ENCODE assay signal across 4 worm cellular contexts in the genomic region with DNA sequence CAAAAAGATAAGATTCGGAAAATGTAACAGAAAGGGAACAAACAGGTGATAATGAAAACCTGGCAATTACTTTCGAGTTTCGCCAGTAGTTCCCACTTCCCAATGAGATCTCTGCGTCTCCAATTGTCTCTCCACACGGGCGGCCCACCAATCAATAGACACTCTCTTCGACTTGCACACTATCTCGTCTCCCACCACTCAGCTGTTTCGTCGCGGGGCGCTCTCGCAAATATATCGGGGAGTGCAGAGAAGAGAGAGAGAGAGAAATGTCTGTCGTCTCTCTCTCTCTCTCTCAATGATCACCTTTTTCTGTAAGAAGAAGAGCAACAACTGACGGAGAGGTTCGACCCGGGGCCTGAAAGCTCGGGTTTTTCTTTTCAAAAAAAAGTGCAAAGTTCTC.
A peak's percentile ranks its signal among the peaks of the same experiment; 100 is the strongest.
TF ChIP-seq lines count a peak whose summit lies in the region.

No protein-coding gene starts in this region.

TF ChIP-seq in whole organism, L2 larva, 48 proteins besides CTCF, POLR2A, EP300 and RAD21 (continues in another document):
- TF ChIP-seq unc-62 (GFP tag; optimal IDR thresholded peaks at IDR 0.05; lab: Kevin White, UChicago) (no peak), mdl-1 (tag; optimal IDR thresholded peaks at IDR 0.05; lab: Kevin White, UChicago) (peak; percentile 50 to 69), nhr-11 (tag; optimal IDR thresholded peaks at IDR 0.05; lab: Kevin White, UChicago) (no peak), lsy-2 (tag; optimal IDR thresholded peaks at IDR 0.05; lab: Kevin White, UChicago) (peak; percentile 57 to 87), nhr-10 (tag; optimal IDR thresholded peaks at IDR 0.05; lab: Kevin White, UChicago) (no peak), sma-3 (GFP tag; optimal IDR thresholded peaks at IDR 0.05; lab: Kevin White, UChicago) (peak; percentile 83), alr-1 (tag; optimal IDR thresholded peaks at IDR 0.05; lab: Kevin White, UChicago) (no peak), snpc-4 (tag; optimal IDR thresholded peaks at IDR 0.05; lab: Kevin White, UChicago) (peak; percentile 19), mab-5 (tag; optimal IDR thresholded peaks at IDR 0.05; lab: Kevin White, UChicago) (peak; percentile 66), sem-4 (tag; optimal IDR thresholded peaks at IDR 0.05; lab: Kevin White, UChicago) (peak; percentile 85), elt-3 (tag; optimal IDR thresholded peaks at IDR 0.05; lab: Kevin White, UChicago) (no peak), elt-1 (tag; optimal IDR thresholded peaks at IDR 0.05; lab: Kevin White, UChicago) (no peak), blmp-1 (tag; optimal IDR thresholded peaks at IDR 0.05; lab: Kevin White, UChicago; ENCODE audit: insufficient read depth) (peak; percentile 35), nhr-25 (tag; optimal IDR thresholded peaks at IDR 0.05; lab: Kevin White, UChicago) (peak; percentile 38), unc-55 (GFP tag; optimal IDR thresholded peaks at IDR 0.05; lab: Kevin White, UChicago) (peak; percentile 87), sma-9 (GFP tag; optimal IDR thresholded peaks at IDR 0.05; lab: Kevin White, UChicago) (peak; percentile 95), sma-9 (tag; optimal IDR thresholded peaks at IDR 0.05; lab: Kevin White, UChicago) (no peak), nhr-237 (tag; optimal IDR thresholded peaks at IDR 0.05; lab: Kevin White, UChicago) (peak; percentile 31), ztf-1 (GFP tag; conservative IDR thresholded peaks at IDR 0.05; lab: Robert Waterston, UW) (no peak), nhr-21 (tag; optimal IDR thresholded peaks at IDR 0.05; lab: Kevin White, UChicago) (peak; percentile 73), F13H6.1 (tag; optimal IDR thresholded peaks at IDR 0.05; lab: Kevin White, UChicago) (peak; percentile 96), ama-1 (optimal IDR thresholded peaks at IDR 0.05; lab: Kevin White, UChicago) (no peak)

TF ChIP-seq in whole organism, L4 larva, 104 proteins besides CTCF, POLR2A, EP300 and RAD21 (continues in another document):
- TF ChIP-seq tag-97 (GFP tag; IDR thresholded peaks at IDR 0.05; lab: Robert Waterston, UW): no peak
- no peak for TF ChIP-seq ceh-82 (tag; optimal IDR thresholded peaks at IDR 0.05; lab: Kevin White, UChicago)
- TF ChIP-seq saeg-2 (GFP tag; IDR thresholded peaks at IDR 0.05; lab: Robert Waterston, UW): peak; percentile 61
- peak; percentile 79 for TF ChIP-seq T26A8.4 (GFP tag; IDR thresholded peaks at IDR 0.05; lab: Robert Waterston, UW)
- peak; percentile 32 for TF ChIP-seq spr-1 (tag; optimal IDR thresholded peaks at IDR 0.05; lab: Kevin White, UChicago)
- peak; percentile 93 for TF ChIP-seq hmg-1.1 (GFP tag; IDR thresholded peaks at IDR 0.05; lab: Robert Waterston, UW)
- TF ChIP-seq nhr-6 (tag; optimal IDR thresholded peaks at IDR 0.05; lab: Kevin White, UChicago): peak; percentile 17
- TF ChIP-seq ztf-7 (tag; optimal IDR thresholded peaks at IDR 0.05; lab: Kevin White, UChicago): no peak
- TF ChIP-seq ces-1 (GFP tag; optimal IDR thresholded peaks at IDR 0.05; lab: Kevin White, UChicago): no peak
- peak; percentile 67 for TF ChIP-seq nhr-41 (GFP tag; IDR thresholded peaks at IDR 0.05; lab: Robert Waterston, UW)
- TF ChIP-seq ceh-44 (GFP tag; IDR thresholded peaks at IDR 0.05; lab: Robert Waterston, UW): no peak
- TF ChIP-seq daf-19 (GFP tag; conservative IDR thresholded peaks at IDR 0.05; lab: Robert Waterston, UW): no peak
- no peak for TF ChIP-seq snpc-4 (tag; optimal IDR thresholded peaks at IDR 0.05; lab: Kevin White, UChicago)
- no peak for TF ChIP-seq egl-27 (tag; optimal IDR thresholded peaks at IDR 0.05; lab: Kevin White, UChicago)
- TF ChIP-seq madf-5 (GFP tag; IDR thresholded peaks at IDR 0.05; lab: Robert Waterston, UW): no peak
- TF ChIP-seq F49E8.2 (tag; optimal IDR thresholded peaks at IDR 0.05; lab: Kevin White, UChicago; ENCODE audit: borderline replicate concordance): no peak
- TF ChIP-seq hlh-11 (tag; optimal IDR thresholded peaks at IDR 0.05; lab: Kevin White, UChicago): peak; percentile 100
- no peak for TF ChIP-seq lim-7 (GFP tag; IDR thresholded peaks at IDR 0.05; lab: Robert Waterston, UW)
- TF ChIP-seq aly-2 (tag; optimal IDR thresholded peaks at IDR 0.05; lab: Kevin White, UChicago): no peak
- no peak for TF ChIP-seq zfp-2 (tag; optimal IDR thresholded peaks at IDR 0.05; lab: Kevin White, UChicago)
- TF ChIP-seq nhr-10 (tag; optimal IDR thresholded peaks at IDR 0.05; lab: Kevin White, UChicago): peak; percentile 13
- no peak for TF ChIP-seq skn-1 (tag; optimal IDR thresholded peaks at IDR 0.05; lab: Kevin White, UChicago)
- TF ChIP-seq zip-11 (GFP tag; IDR thresholded peaks at IDR 0.05; lab: Robert Waterston, UW): no peak
- TF ChIP-seq Y5F2A.4 (GFP tag; optimal IDR thresholded peaks at IDR 0.05; lab: Kevin White, UChicago): peak; percentile 24

TF ChIP-seq in whole organism, late embryonic, 69 proteins besides CTCF, POLR2A, EP300 and RAD21 (continues in another document):
- no peak for TF ChIP-seq ttx-3 (tag; optimal IDR thresholded peaks at IDR 0.05; lab: Kevin White, UChicago)
- no peak for TF ChIP-seq hlh-13 (GFP tag; optimal IDR thresholded peaks at IDR 0.05; lab: Kevin White, UChicago)
- no peak for TF ChIP-seq ama-1 (optimal IDR thresholded peaks at IDR 0.05; lab: Kevin White, UChicago)
- no peak for TF ChIP-seq lim-6 (tag; optimal IDR thresholded peaks at IDR 0.05; lab: Kevin White, UChicago)
- TF ChIP-seq pat-9 (tag; optimal IDR thresholded peaks at IDR 0.05; lab: Kevin White, UChicago): no peak
- no peak for TF ChIP-seq mec-3 (tag; optimal IDR thresholded peaks at IDR 0.05; lab: Kevin White, UChicago; ENCODE audit: borderline replicate concordance)
- TF ChIP-seq che-1 (tag; optimal IDR thresholded peaks at IDR 0.05; lab: Kevin White, UChicago): no peak
- TF ChIP-seq sox-2 (GFP tag; IDR thresholded peaks at IDR 0.05; lab: Robert Waterston, UW): peak; percentile 17; the same call in 1 of the 2 replicates
- TF ChIP-seq tbx-7 (tag; optimal IDR thresholded peaks at IDR 0.05; lab: Kevin White, UChicago): no peak
- peak; percentile 50 for TF ChIP-seq unc-42 (tag; optimal IDR thresholded peaks at IDR 0.05; lab: Kevin White, UChicago)
- TF ChIP-seq tbx-2 (tag; optimal IDR thresholded peaks at IDR 0.05; lab: Kevin White, UChicago): peak; percentile 67
- no peak for TF ChIP-seq K02D7.2 (tag; optimal IDR thresholded peaks at IDR 0.05; lab: Kevin White, UChicago)
- TF ChIP-seq ahr-1 (tag; optimal IDR thresholded peaks at IDR 0.05; lab: Kevin White, UChicago): no peak
- TF ChIP-seq pha-2 (tag; optimal IDR thresholded peaks at IDR 0.05; lab: Kevin White, UChicago): no peak
- no peak for TF ChIP-seq nhr-11 (tag; optimal IDR thresholded peaks at IDR 0.05; lab: Kevin White, UChicago)
- TF ChIP-seq ceh-24 (tag; optimal IDR thresholded peaks at IDR 0.05; lab: Kevin White, UChicago): no peak
- TF ChIP-seq ztf-16 (tag; optimal IDR thresholded peaks at IDR 0.05; lab: Kevin White, UChicago): no peak
- no peak for TF ChIP-seq zip-5 (tag; optimal IDR thresholded peaks at IDR 0.05; lab: Kevin White, UChicago)
- TF ChIP-seq ceh-18 (tag; optimal IDR thresholded peaks at IDR 0.05; lab: Kevin White, UChicago): peak; percentile 68
- TF ChIP-seq fkh-6 (tag; optimal IDR thresholded peaks at IDR 0.05; lab: Kevin White, UChicago): no peak
- no peak for TF ChIP-seq unc-86 (tag; optimal IDR thresholded peaks at IDR 0.05; lab: Kevin White, UChicago)
- TF ChIP-seq K09A11.1 (tag; optimal IDR thresholded peaks at IDR 0.05; lab: Kevin White, UChicago; ENCODE audit: insufficient read depth): peak; percentile 29
- no peak for TF ChIP-seq elt-4 (tag; optimal IDR thresholded peaks at IDR 0.05; lab: Kevin White, UChicago)
- TF ChIP-seq pqm-1 (tag; optimal IDR thresholded peaks at IDR 0.05; lab: Kevin White, UChicago): no peak
- TF ChIP-seq sox-4 (tag; optimal IDR thresholded peaks at IDR 0.05; lab: Kevin White, UChicago): no peak

TF ChIP-seq in whole organism, mixed stage, embryonic, 35 proteins besides CTCF, POLR2A, EP300 and RAD21:
- peak; percentile 29 for TF ChIP-seq nhr-237 (tag; optimal IDR thresholded peaks at IDR 0.05; lab: Kevin White, UChicago)
- TF ChIP-seq mls-2 (tag; optimal IDR thresholded peaks at IDR 0.05; lab: Kevin White, UChicago): peak; percentile 80
- TF ChIP-seq lsy-2 (tag; optimal IDR thresholded peaks at IDR 0.05; lab: Kevin White, UChicago): peak; percentile 40
- no peak for TF ChIP-seq mab-5 (tag; optimal IDR thresholded peaks at IDR 0.05; lab: Kevin White, UChicago)
- no peak for TF ChIP-seq ham-2 (GFP tag; optimal IDR thresholded peaks at IDR 0.05; lab: Kevin White, UChicago)
- TF ChIP-seq pha-4 (tag; optimal IDR thresholded peaks at IDR 0.05; lab: Kevin White, UChicago): peak; percentile 61
- peak; percentile 39 for TF ChIP-seq lin-13 (tag; optimal IDR thresholded peaks at IDR 0.05; lab: Kevin White, UChicago)
- TF ChIP-seq nhr-12 (tag; optimal IDR thresholded peaks at IDR 0.05; lab: Kevin White, UChicago): no peak
- peak; percentile 76 for TF ChIP-seq unc-120 (tag; optimal IDR thresholded peaks at IDR 0.05; lab: Kevin White, UChicago; ENCODE audit: poor library complexity, severe bottlenecking)
- no peak for TF ChIP-seq unc-39 (tag; optimal IDR thresholded peaks at IDR 0.05; lab: Kevin White, UChicago)
- peak; percentile 54 for TF ChIP-seq ceh-39 (tag; optimal IDR thresholded peaks at IDR 0.05; lab: Kevin White, UChicago)
- TF ChIP-seq cnd-1 (tag; optimal IDR thresholded peaks at IDR 0.05; lab: Kevin White, UChicago): peak; percentile 46
- TF ChIP-seq lin-32 (GFP tag; optimal IDR thresholded peaks at IDR 0.05; lab: Kevin White, UChicago): peak; percentile 43
- peak; percentile 94 for TF ChIP-seq hlh-1 (tag; optimal IDR thresholded peaks at IDR 0.05; lab: Kevin White, UChicago)
- TF ChIP-seq ces-1 (GFP tag; optimal IDR thresholded peaks at IDR 0.05; lab: Kevin White, UChicago): peak; percentile 76
- TF ChIP-seq drap-1 (GFP tag; optimal IDR thresholded peaks at IDR 0.05; lab: Kevin White, UChicago): peak; percentile 60
- peak; percentile 53 for TF ChIP-seq unc-62 (GFP tag; optimal IDR thresholded peaks at IDR 0.05; lab: Kevin White, UChicago)
- TF ChIP-seq mep-1 (tag; optimal IDR thresholded peaks at IDR 0.05; lab: Kevin White, UChicago): peak; percentile 84
